Worm (Caenorhabditis elegans) whole organism, midembryonic: Measurements from ENCODE around the gene frpr-4.

Experiments
- flt-1 ChIP-seq: fragments of 200-800 bp; sonication (Bioruptor generic); IDR thresholded peaks from 2 replicates; pipeline ENCODE4 v1.3.6; 2022; ENCODE audit warnings: missing genetic modification characterization, missing compliant biosample characterization
- tab-1 ChIP-seq: fragments of 200-800 bp; sonication (Bioruptor generic); IDR thresholded peaks from 2 replicates; pipeline ENCODE4 v1.3.6; 2022; ENCODE audit warnings: missing genetic modification characterization, missing compliant biosample characterization

- TF ChIP-seq flt-1 (GFP tag; lab: Robert Waterston, UW): no peak
- no peak for TF ChIP-seq tab-1 (GFP tag; lab: Robert Waterston, UW)
Observed at ce11 chrII:5291051-5291450, 35.7 kb upstream of the frpr-4 start.
